Worm (Caenorhabditis elegans) whole organism, midembryonic: ENCODE measurements around the gene C25E10.8.

Experiments
- T22C8.4 ChIP-seq: fragments of 200-800 bp; sonication (Bioruptor generic); IDR thresholded peaks from 2 replicates; pipeline ENCODE4 v1.3.6; 2022; ENCODE audit warnings: missing genetic modification characterization, missing compliant biosample characterization
- flt-1 ChIP-seq: fragments of 200-800 bp; sonication (Bioruptor generic); IDR thresholded peaks from 2 replicates; pipeline ENCODE4 v1.3.6; 2022; ENCODE audit warnings: missing genetic modification characterization, missing compliant biosample characterization
- klf-2 ChIP-seq: fragments of 200-800 bp; sonication (Bioruptor generic); conservative IDR thresholded peaks from 2 replicates; pipeline ENCODE4 v1.3.6; 2022; ENCODE audit warnings: missing genetic modification reagents, missing genetic modification characterization, missing compliant biosample characterization
- med-1 ChIP-seq: sonication (generic microtip); optimal IDR thresholded peaks from 2 replicates; lab custom pipeline; 2017; ENCODE audit warnings: missing genetic modification characterization, mild to moderate bottlenecking, missing compliant biosample characterization, antibody characterized with exemption, missing genetic modification reagents; ENCODE audit not compliant: insufficient read depth
- ref-1 ChIP-seq: fragments of 200-800 bp; sonication (Bioruptor generic); conservative IDR thresholded peaks from 2 replicates; pipeline ENCODE4 v1.3.6; 2022; ENCODE audit warnings: missing genetic modification reagents, missing genetic modification characterization, missing compliant biosample characterization
- tab-1 ChIP-seq: fragments of 200-800 bp; sonication (Bioruptor generic); IDR thresholded peaks from 2 replicates; pipeline ENCODE4 v1.3.6; 2022; ENCODE audit warnings: missing genetic modification characterization, missing compliant biosample characterization
- ztf-23 ChIP-seq: fragments of 200-800 bp; sonication (Bioruptor generic); IDR thresholded peaks from 2 replicates; pipeline ENCODE4 v1.3.6; 2022; ENCODE audit warnings: missing genetic modification reagents, missing genetic modification characterization, missing compliant biosample characterization

ce11 chrV:9058627-9059026, 4.8 kb upstream of the C25E10.8 start, which contains the start of gene C25E10.11:
- no peak for TF ChIP-seq ztf-23 (GFP tag; lab: Robert Waterston, UW)
- TF ChIP-seq ref-1, result no peak
- no peak for TF ChIP-seq flt-1 (GFP tag; lab: Robert Waterston, UW)
- no peak for TF ChIP-seq T22C8.4 (GFP tag; lab: Robert Waterston, UW)
- no peak for TF ChIP-seq klf-2 (GFP tag; lab: Robert Waterston, UW)
- TF ChIP-seq med-1 (GFP tag; lab: Kevin White, UChicago), result no peak
- TF ChIP-seq tab-1, result no peak
